Worm (Caenorhabditis elegans): ENCODE results near the gene C06H5.12.

ce11 chrV:17918726-17919125, 24.1 kb downstream of the C06H5.12 start, which contains the start of gene C06H5.8:
- TF ChIP-seq snpc-4 (tag; optimal IDR thresholded peaks at IDR 0.05) (no peak), mep-1 (tag; optimal IDR thresholded peaks at IDR 0.05) (no peak), nhr-76 (tag; optimal IDR thresholded peaks at IDR 0.05) (no peak)

All from whole organism, mixed stage, embryonic.